Worm (Caenorhabditis elegans): ENCODE measurements around the gene nhr-50.

- no peak for TF ChIP-seq hnd-1 (tag; optimal IDR thresholded peaks at IDR 0.05)
- TF ChIP-seq ets-7 (tag; optimal IDR thresholded peaks at IDR 0.05), result no peak
- TF ChIP-seq flt-1 (GFP tag; IDR thresholded peaks at IDR 0.05), result no peak
- no peak for TF ChIP-seq ceh-36 (tag; optimal IDR thresholded peaks at IDR 0.05)
- TF ChIP-seq ceh-13 (GFP tag; optimal IDR thresholded peaks at IDR 0.05), result no peak
- TF ChIP-seq ama-1 (optimal IDR thresholded peaks at IDR 0.05), result no peak
- TF ChIP-seq pes-1 (GFP tag; IDR thresholded peaks at IDR 0.05), result no peak
- TF ChIP-seq sea-1 (GFP tag; conservative IDR thresholded peaks at IDR 0.05), result no peak
- no peak for TF ChIP-seq tbx-11 (GFP tag; IDR thresholded peaks at IDR 0.05)
- no peak for TF ChIP-seq tra-4 (tag; optimal IDR thresholded peaks at IDR 0.05)
- no peak for TF ChIP-seq hmg-4 (GFP tag; optimal IDR thresholded peaks at IDR 0.05)
Observed at ce11 chrV:15988074-15988473, 12.4 kb downstream of the nhr-50 start, which contains the start of gene F36G9.15.

Data from whole organism, early embryonic.